Fruit fly (Drosophila melanogaster) whole organism, embryonic: ENCODE measurements around the gene Dtg.

Source experiments
- ATbp ChIP-seq: fragments of 200-800 bp; sonication (Bioruptor generic); optimal IDR thresholded peaks from 2 replicates; lab custom pipeline; 2017; ENCODE audit warnings: missing biosample characterization, mild to moderate bottlenecking, missing genetic modification characterization, missing genetic modification reagents
- Adf1 ChIP-seq: fragments of 200-800 bp; sonication (Bioruptor generic); IDR thresholded peaks from 2 replicates; pipeline ENCODE4 v1.3.6; 2022; ENCODE audit warnings: missing biosample characterization, missing genetic modification characterization
- Atf3 ChIP-seq: fragments of 200-800 bp; sonication (Bioruptor generic); optimal IDR thresholded peaks from 3 replicates; lab custom pipeline; 2016; ENCODE audit warnings: missing biosample characterization, missing genetic modification characterization
- CG10267 ChIP-seq: fragments of 200-800 bp; sonication (Bioruptor generic); optimal IDR thresholded peaks from 2 replicates; lab custom pipeline; 2018; ENCODE audit warnings: missing biosample characterization, mild to moderate bottlenecking, missing genetic modification characterization, moderate library complexity
- CG10431 ChIP-seq: fragments of 200-800 bp; sonication (Bioruptor generic); optimal IDR thresholded peaks from 3 replicates; lab custom pipeline; 2018; ENCODE audit warnings: missing biosample characterization, mild to moderate bottlenecking, missing genetic modification characterization
- CG12219 ChIP-seq: fragments of 200-800 bp; sonication (Bioruptor generic); optimal IDR thresholded peaks from 3 replicates; lab custom pipeline; 2018; ENCODE audit warnings: missing biosample characterization, mild to moderate bottlenecking, missing genetic modification characterization
- CG12236 ChIP-seq: fragments of 200-800 bp; sonication (Bioruptor generic); optimal IDR thresholded peaks from 2 replicates; lab custom pipeline; 2016; ENCODE audit warnings: missing biosample characterization, missing genetic modification characterization
- CG13296 ChIP-seq: fragments of 200-800 bp; sonication (Bioruptor generic); optimal IDR thresholded peaks from 3 replicates; lab custom pipeline; 2018; ENCODE audit warnings: missing biosample characterization, mild to moderate bottlenecking, missing genetic modification characterization
- CG17568 ChIP-seq: fragments of 200-800 bp; sonication (Bioruptor generic); optimal IDR thresholded peaks from 2 replicates; lab custom pipeline; 2018; ENCODE audit warnings: missing biosample characterization, mild to moderate bottlenecking, missing genetic modification characterization, moderate library complexity
- CG17612 ChIP-seq: fragments of 200-800 bp; sonication (Bioruptor generic); IDR thresholded peaks from 2 replicates; pipeline ENCODE4 v1.3.6; 2022; ENCODE audit warnings: missing biosample characterization, missing genetic modification characterization
- CG18599 ChIP-seq: fragments of 200-800 bp; sonication (Bioruptor generic); optimal IDR thresholded peaks from 3 replicates; lab custom pipeline; 2017; ENCODE audit warnings: missing biosample characterization, missing genetic modification characterization, mild to moderate bottlenecking, moderate library complexity, missing genetic modification reagents
- CG2202 ChIP-seq: fragments of 200-800 bp; sonication (Bioruptor generic); optimal IDR thresholded peaks from 2 replicates; lab custom pipeline; 2018; ENCODE audit warnings: missing biosample characterization, mild to moderate bottlenecking, missing genetic modification characterization
- CG3163 ChIP-seq: fragments of 200-800 bp; sonication (Bioruptor generic); optimal IDR thresholded peaks from 3 replicates; lab custom pipeline; 2016; ENCODE audit warnings: missing biosample characterization, missing genetic modification characterization
- CG3847 ChIP-seq: fragments of 200-800 bp; sonication (Bioruptor generic); IDR thresholded peaks from 2 replicates; pipeline ENCODE4 v1.3.6; 2022; ENCODE audit warnings: missing biosample characterization, missing genetic modification characterization
- CG4424 ChIP-seq: fragments of 200-800 bp; sonication (Bioruptor generic); optimal IDR thresholded peaks from 3 replicates; lab custom pipeline; 2016; ENCODE audit warnings: missing biosample characterization, missing genetic modification characterization
- CG6654 ChIP-seq: fragments of 200-800 bp; sonication (Bioruptor generic); optimal IDR thresholded peaks from 2 replicates; lab custom pipeline; 2017; ENCODE audit warnings: missing biosample characterization, mild to moderate bottlenecking, missing genetic modification characterization
- CG7745 ChIP-seq: fragments of 200-800 bp; sonication (Bioruptor generic); optimal IDR thresholded peaks from 2 replicates; lab custom pipeline; 2018; ENCODE audit warnings: missing biosample characterization, mild to moderate bottlenecking, missing genetic modification characterization, moderate library complexity
- CG7928 ChIP-seq: fragments of 200-800 bp; sonication (Bioruptor generic); optimal IDR thresholded peaks from 2 replicates; lab custom pipeline; 2017; ENCODE audit warnings: missing biosample characterization, mild to moderate bottlenecking, missing genetic modification characterization
- Doc3 ChIP-seq: fragments of 200-800 bp; sonication (Bioruptor generic); IDR thresholded peaks from 3 replicates; pipeline ENCODE4 v1.3.6; 2022; ENCODE audit warnings: missing biosample characterization, missing genetic modification characterization; ENCODE audit not compliant: partially characterized antibody
- Eip74EF ChIP-seq, 2 experiments: fragments of 200-800 bp in 1 of 2; fragments of >200 bp in 1 of 2; sonication (Bioruptor generic) in 1 of 2; optimal IDR thresholded peaks; 2 replicates each; lab custom pipeline; 2017 to 2019; ENCODE audit warnings: missing biosample characterization in 2 of 2, missing genetic modification characterization in 2 of 2, mild to moderate bottlenecking in 1 of 2, moderate library complexity in 1 of 2
- Elba2 ChIP-seq: fragments of 200-800 bp; sonication (Bioruptor generic); optimal IDR thresholded peaks from 3 replicates; lab custom pipeline; 2016; ENCODE audit warnings: missing biosample characterization, missing genetic modification characterization
- Fer2 ChIP-seq: fragments of 200-800 bp; sonication (Bioruptor generic); optimal IDR thresholded peaks from 2 replicates; lab custom pipeline; 2018; ENCODE audit warnings: missing biosample characterization, mild to moderate bottlenecking, missing genetic modification characterization, moderate library complexity
- HHEX ChIP-seq: fragments of 200-800 bp; sonication (Bioruptor generic); optimal IDR thresholded peaks from 3 replicates; lab custom pipeline; 2017; ENCODE audit warnings: missing biosample characterization, mild to moderate bottlenecking, missing genetic modification characterization, missing genetic modification reagents
- HLH3B ChIP-seq: fragments of 200-800 bp; sonication (Bioruptor generic); IDR thresholded peaks from 2 replicates; pipeline ENCODE4 v1.3.6; 2022; ENCODE audit warnings: missing biosample characterization, missing genetic modification characterization
- MBD-R2 ChIP-seq: fragments of 200-800 bp; sonication (Bioruptor generic); IDR thresholded peaks from 2 replicates; pipeline ENCODE4 v1.3.6; 2022; ENCODE audit warnings: missing biosample characterization, missing genetic modification characterization
- Med ChIP-seq: fragments of 200-800 bp; sonication (Bioruptor generic); peaks from one replicate; lab custom pipeline; 2016; ENCODE audit warnings: missing biosample characterization, missing genetic modification characterization, mild to moderate bottlenecking, inconsistent platforms, moderate library complexity
- Meics ChIP-seq: fragments of 200-800 bp; sonication (Bioruptor generic); optimal IDR thresholded peaks from 2 replicates; lab custom pipeline; 2017; ENCODE audit warnings: missing biosample characterization, mild to moderate bottlenecking, missing genetic modification characterization
- Ssrp ChIP-seq: fragments of 200-800 bp; sonication (Bioruptor generic); optimal IDR thresholded peaks from 2 replicates; lab custom pipeline; 2018; ENCODE audit warnings: missing biosample characterization, mild to moderate bottlenecking, missing genetic modification characterization, moderate library complexity
- Xrp1 ChIP-seq: fragments of 200-800 bp; sonication (Bioruptor generic); IDR thresholded peaks from 2 replicates; pipeline ENCODE4 v1.3.6; 2022; ENCODE audit warnings: missing biosample characterization, missing genetic modification characterization
- abd-A ChIP-seq: fragments of 200-800 bp; sonication (Bioruptor generic); optimal IDR thresholded peaks from 3 replicates; lab custom pipeline; 2019; ENCODE audit warnings: missing biosample characterization, mild to moderate bottlenecking, missing genetic modification characterization, moderate library complexity
- aop ChIP-seq: fragments of 200-800 bp; sonication (Bioruptor generic); IDR thresholded peaks from 2 replicates; pipeline ENCODE4 v1.3.6; 2022; ENCODE audit warnings: missing biosample characterization, missing genetic modification characterization
- ato ChIP-seq: fragments of 200-800 bp; sonication (Bioruptor generic); IDR thresholded peaks from 2 replicates; pipeline ENCODE4 v1.3.6; 2022; ENCODE audit warnings: missing biosample characterization, missing genetic modification characterization; ENCODE audit not compliant: partially characterized antibody
- bigmax ChIP-seq: fragments of 200-800 bp; sonication (Bioruptor generic); optimal IDR thresholded peaks from 2 replicates; lab custom pipeline; 2018; ENCODE audit warnings: missing biosample characterization, mild to moderate bottlenecking, missing genetic modification characterization
- cas ChIP-seq: fragments of 200-800 bp; sonication (Bioruptor generic); IDR thresholded peaks from 2 replicates; pipeline ENCODE4 v1.3.6; 2022; ENCODE audit warnings: missing biosample characterization, missing genetic modification characterization
- cwo ChIP-seq: fragments of 200-800 bp; sonication (Bioruptor generic); optimal IDR thresholded peaks from 3 replicates; lab custom pipeline; 2017; ENCODE audit warnings: missing biosample characterization, missing genetic modification characterization, mild to moderate bottlenecking, moderate library complexity, missing genetic modification reagents
- da ChIP-seq: fragments of 200-800 bp; sonication (Bioruptor generic); optimal IDR thresholded peaks from 2 replicates; lab custom pipeline; 2016; ENCODE audit warnings: missing biosample characterization, missing genetic modification characterization
- dati ChIP-seq: fragments of 200-800 bp; sonication (Bioruptor generic); IDR thresholded peaks from 2 replicates; pipeline ENCODE4 v1.3.6; 2022; ENCODE audit warnings: missing biosample characterization, missing genetic modification characterization
- dimm ChIP-seq: fragments of 200-800 bp; sonication (Bioruptor generic); IDR thresholded peaks from 2 replicates; pipeline ENCODE4 v1.3.6; 2022; ENCODE audit warnings: missing biosample characterization, missing genetic modification characterization
- disco-r ChIP-seq: fragments of 200-800 bp; sonication (Bioruptor generic); optimal IDR thresholded peaks from 2 replicates; lab custom pipeline; 2016; ENCODE audit warnings: missing biosample characterization, missing genetic modification characterization
- gcm2 ChIP-seq: fragments of 200-800 bp; sonication (Bioruptor generic); optimal IDR thresholded peaks from 2 replicates; lab custom pipeline; 2016; ENCODE audit warnings: missing biosample characterization, missing genetic modification characterization
- h ChIP-seq: fragments of >200 bp; optimal IDR thresholded peaks from 2 replicates; lab custom pipeline; 2017
- inv ChIP-seq: fragments of 200-800 bp; sonication (Bioruptor generic); IDR thresholded peaks from 2 replicates; pipeline ENCODE4 v1.3.6; 2022; ENCODE audit warnings: missing biosample characterization, missing genetic modification characterization; ENCODE audit not compliant: partially characterized antibody
- jumu ChIP-seq: fragments of 200-800 bp; sonication (Bioruptor generic); optimal IDR thresholded peaks from 3 replicates; lab custom pipeline; 2016; ENCODE audit warnings: missing biosample characterization, missing genetic modification characterization
- mam ChIP-seq: fragments of 200-800 bp; sonication (Bioruptor generic); optimal IDR thresholded peaks from 3 replicates; lab custom pipeline; 2016; ENCODE audit warnings: missing biosample characterization, missing genetic modification characterization
- mirr ChIP-seq: fragments of 200-800 bp; sonication (Bioruptor generic); optimal IDR thresholded peaks from 3 replicates; lab custom pipeline; 2018; ENCODE audit warnings: missing biosample characterization, mild to moderate bottlenecking, missing genetic modification characterization
- salm ChIP-seq: fragments of 200-800 bp; sonication (Bioruptor generic); optimal IDR thresholded peaks from 2 replicates; lab custom pipeline; 2018; ENCODE audit warnings: missing biosample characterization, mild to moderate bottlenecking, missing genetic modification characterization
- tll ChIP-seq, 2 experiments: fragments of 200-800 bp in 1 of 2; fragments of >200 bp in 1 of 2; sonication (Bioruptor generic) in 1 of 2; optimal IDR thresholded peaks; 2 replicates each; lab custom pipeline; 2017 to 2019; ENCODE audit warnings: missing biosample characterization in 2 of 2, missing genetic modification characterization in 2 of 2, mild to moderate bottlenecking in 1 of 2, moderate library complexity in 1 of 2
- ttk ChIP-seq: fragments of 200-800 bp; sonication (Bioruptor generic); IDR thresholded peaks from 2 replicates; pipeline ENCODE4 v2.1.2; 2022; ENCODE audit warnings: missing biosample characterization, missing genetic modification characterization
- vnd ChIP-seq: fragments of 200-800 bp; sonication (Bioruptor generic); IDR thresholded peaks from 3 replicates; pipeline ENCODE4 v1.3.6; 2022; ENCODE audit warnings: missing biosample characterization, missing genetic modification characterization; ENCODE audit not compliant: partially characterized antibody

Gene Dtg

dm6 chr3R:12653511-12654252 is 5.8 kb downstream of the Dtg start (continued):
- no peak for TF ChIP-seq CG7745
- TF ChIP-seq abd-A = peak; percentile 61
- no peak for TF ChIP-seq Doc3
- peak; percentile 80 for TF ChIP-seq mam
- peak; percentile 39 for TF ChIP-seq CG7928
- peak in 1 of 2 experiments; percentile 82 for TF ChIP-seq Eip74EF (GFP tag; optimal IDR thresholded peaks at IDR 0.05; lab: Kevin White, UChicago)
- TF ChIP-seq CG3847 = peak; percentile 78
- TF ChIP-seq Adf1 = peak; percentile 27
- TF ChIP-seq vnd (GFP tag; lab: Robert Waterston, UW) = no peak
- TF ChIP-seq Elba2 (GFP tag; lab: Kevin White, UChicago) = no peak
- peak; percentile 55 for TF ChIP-seq cwo (GFP tag; lab: Kevin White, UChicago)
- peak; percentile 60 for TF ChIP-seq CG6654 (GFP tag; lab: Kevin White, UChicago)
- no peak for TF ChIP-seq inv (GFP tag; lab: Robert Waterston, UW)
- peak; percentile 83 for TF ChIP-seq HHEX
- peak; percentile 48 for TF ChIP-seq CG12236
- peak; percentile 86 for TF ChIP-seq ATbp (GFP tag; lab: Kevin White, UChicago)
- peak; percentile 66 for TF ChIP-seq CG13296 (GFP tag; lab: Kevin White, UChicago)
- no peak for TF ChIP-seq CG10431
- TF ChIP-seq CG2202 = no peak
- 0 out of 2 replicates have a peak, but pooled peaks have one; percentile 13 for TF ChIP-seq ato (GFP tag; lab: Robert Waterston, UW)
- peak; percentile 80 for TF ChIP-seq jumu (GFP tag; lab: Kevin White, UChicago)
- peak; percentile 63 for TF ChIP-seq disco-r (GFP tag; lab: Kevin White, UChicago)
- no peak for TF ChIP-seq h (lab: Kevin White, UChicago)
- peak; percentile 72 for TF ChIP-seq salm (tag; lab: Kevin White, UChicago)
- TF ChIP-seq gcm2 (GFP tag; lab: Kevin White, UChicago) = peak; percentile 56
- peak; percentile 61 for TF ChIP-seq CG3163
- no peak for TF ChIP-seq bigmax
- TF ChIP-seq ttk (GFP tag; lab: Robert Waterston, UW) = peak; percentile 86
- peak; percentile 42 for TF ChIP-seq CG10267 (tag; lab: Kevin White, UChicago)
- peak; percentile 6 for TF ChIP-seq da (GFP tag; lab: Kevin White, UChicago)
- TF ChIP-seq CG18599 = peak; percentile 75
- peak; percentile 55; the same call in 1 of the 2 replicates for TF ChIP-seq dati (GFP tag; lab: Robert Waterston, UW)
- peak; percentile 97 for TF ChIP-seq Med (GFP tag; lab: Kevin White, UChicago)
- peak; percentile 81 for TF ChIP-seq Meics (GFP tag; lab: Kevin White, UChicago)
- no peak for TF ChIP-seq tll (GFP tag; optimal IDR thresholded peaks at IDR 0.05; lab: Kevin White, UChicago)
- peak; percentile 54 for TF ChIP-seq CG17568 (GFP tag; lab: Kevin White, UChicago)
- TF ChIP-seq dimm = peak; percentile 60
- peak; percentile 63 for TF ChIP-seq Atf3 (GFP tag; lab: Kevin White, UChicago)
- TF ChIP-seq aop (GFP tag; lab: Robert Waterston, UW) = no peak
- TF ChIP-seq Xrp1 (GFP tag; lab: Robert Waterston, UW) = peak; percentile 64
- TF ChIP-seq Ssrp = peak; percentile 87
- no peak for TF ChIP-seq cas (GFP tag; lab: Robert Waterston, UW)
- TF ChIP-seq CG12219 = peak; percentile 85
- TF ChIP-seq Fer2 (tag; lab: Kevin White, UChicago) = peak; percentile 61
- no peak for TF ChIP-seq mirr (GFP tag; lab: Kevin White, UChicago)
- peak; percentile 64; the same call in 1 of the 2 replicates for TF ChIP-seq CG17612 (GFP tag; lab: Robert Waterston, UW)
- TF ChIP-seq HLH3B (GFP tag; lab: Robert Waterston, UW) = peak; percentile 79
- TF ChIP-seq MBD-R2 (GFP tag; lab: Robert Waterston, UW) = peak; percentile 33; the same call in 1 of the 2 replicates
- peak; percentile 72 for TF ChIP-seq CG4424 (GFP tag; lab: Kevin White, UChicago)
